Worm (Caenorhabditis elegans): ENCODE results near the gene pals-29.
"Not testable (repeated sequence)": the region's sequence is repeated elsewhere in the genome, so short reads cannot be mapped to it uniquely, and the experiment has no call there.

Gene pals-29

DNA sequence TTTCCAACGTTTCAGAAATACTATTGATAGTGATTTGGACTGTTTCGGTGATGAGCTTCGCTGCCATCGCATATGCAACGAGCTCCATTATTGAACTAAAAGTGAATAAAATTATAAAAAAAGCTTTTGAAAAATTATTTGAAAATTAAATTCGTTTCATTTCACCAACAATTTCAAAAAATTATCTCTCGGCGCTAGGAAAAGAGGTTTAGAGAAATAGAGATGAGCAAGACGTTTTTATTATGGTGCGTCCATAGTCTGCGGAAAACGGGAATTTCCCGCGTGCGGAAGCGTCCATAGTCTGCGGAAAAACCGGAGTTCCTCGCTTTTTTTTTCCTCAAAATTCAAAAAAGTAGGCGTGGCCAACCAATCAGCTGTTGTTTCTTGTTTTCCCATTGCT, 9.5 kb upstream of the pals-29 start, which contains the start of gene pals-30:
TSS of gene pals-30 (minus strand) at position 101 of the 400 bp plus-strand sequence.
- not testable (repeated sequence) for TF ChIP-seq ceh-36 (tag; optimal IDR thresholded peaks at IDR 0.05); ama-1 (optimal IDR thresholded peaks at IDR 0.05); sea-1 (GFP tag; conservative IDR thresholded peaks at IDR 0.05)

DNA sequence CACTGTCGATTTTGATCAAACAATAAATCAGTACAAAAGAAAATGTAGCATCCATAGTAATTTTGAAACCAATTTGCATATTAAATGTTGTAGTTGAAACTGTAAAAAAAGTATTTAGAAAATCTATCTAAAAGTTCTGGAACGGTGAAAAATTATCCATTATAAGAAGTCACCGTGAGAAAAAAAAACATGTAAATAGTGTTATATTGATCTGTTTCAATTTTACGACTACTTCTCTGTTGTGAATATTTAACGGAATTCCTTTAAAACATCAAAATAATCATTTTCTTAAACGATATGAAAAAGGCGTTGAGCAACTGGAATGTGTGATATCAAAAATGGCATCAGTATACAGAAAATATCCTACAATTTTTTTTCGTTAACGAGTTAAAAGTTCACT, 6.9 kb upstream of the pals-29 start, which contains the start of gene T27E7.9:
TSS of gene T27E7.9 (minus strand) at position 101 of the 400 bp plus-strand sequence.
- TF ChIP-seq F13C5.2 (tag; optimal IDR thresholded peaks at IDR 0.05), result no peak
- no peak for TF ChIP-seq ama-1 (optimal IDR thresholded peaks at IDR 0.05)
- no peak for TF ChIP-seq ets-7 (tag; optimal IDR thresholded peaks at IDR 0.05)
- TF ChIP-seq scrt-1 (GFP tag; IDR thresholded peaks at IDR 0.05), result no peak
- TF ChIP-seq pes-1 (GFP tag; IDR thresholded peaks at IDR 0.05), result no peak
- TF ChIP-seq tra-4 (tag; optimal IDR thresholded peaks at IDR 0.05), result no peak
- TF ChIP-seq hmbx-1 (tag; optimal IDR thresholded peaks at IDR 0.05), result no peak
- no peak for TF ChIP-seq ceh-36 (tag; optimal IDR thresholded peaks at IDR 0.05)
- no peak for TF ChIP-seq ceh-13 (GFP tag; optimal IDR thresholded peaks at IDR 0.05)
- TF ChIP-seq sea-1 (GFP tag; conservative IDR thresholded peaks at IDR 0.05), result no peak
- TF ChIP-seq flt-1 (GFP tag; IDR thresholded peaks at IDR 0.05), result no peak
- TF ChIP-seq tbx-11 (GFP tag; IDR thresholded peaks at IDR 0.05), result no peak
- TF ChIP-seq aly-1 (tag; optimal IDR thresholded peaks at IDR 0.05), result no peak
- no peak for TF ChIP-seq tbx-37 (GFP tag; conservative IDR thresholded peaks at IDR 0.05)
- no peak for TF ChIP-seq hnd-1 (tag; optimal IDR thresholded peaks at IDR 0.05)
- no peak for TF ChIP-seq hmg-4 (GFP tag; optimal IDR thresholded peaks at IDR 0.05)
- no peak for TF ChIP-seq B0310.2 (tag; optimal IDR thresholded peaks at IDR 0.05)

DNA sequence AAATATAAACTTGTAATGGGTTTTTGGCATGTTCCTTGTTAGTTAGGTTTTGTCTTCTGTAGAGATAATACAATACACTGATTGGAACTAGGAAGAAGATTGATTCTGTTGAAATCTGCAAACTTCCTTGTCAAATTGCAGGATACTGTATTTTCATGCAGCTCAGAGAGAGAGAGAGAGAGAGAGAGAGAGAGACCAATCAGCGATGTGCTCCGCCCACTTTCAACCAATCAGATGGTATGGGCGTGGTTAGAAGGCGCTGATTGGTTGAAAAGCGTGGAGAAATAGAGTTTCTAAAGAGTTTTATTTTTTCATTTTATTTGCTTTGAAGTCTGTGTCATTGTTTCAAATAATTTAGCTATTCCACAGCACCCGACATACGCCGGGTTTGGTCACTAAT, 4.9 kb upstream of the pals-29 start:
- TF ChIP-seq pes-1 (GFP tag; IDR thresholded peaks at IDR 0.05) (no peak), hmbx-1 (tag; optimal IDR thresholded peaks at IDR 0.05) (no peak), sea-1 (GFP tag; conservative IDR thresholded peaks at IDR 0.05) (no peak), hnd-1 (tag; optimal IDR thresholded peaks at IDR 0.05) (no peak), tbx-37 (GFP tag; conservative IDR thresholded peaks at IDR 0.05) (no peak), F13C5.2 (tag; optimal IDR thresholded peaks at IDR 0.05) (no peak), ceh-36 (tag; optimal IDR thresholded peaks at IDR 0.05) (no peak), tbx-11 (GFP tag; IDR thresholded peaks at IDR 0.05) (no peak), ceh-13 (GFP tag; optimal IDR thresholded peaks at IDR 0.05) (no peak), flt-1 (GFP tag; IDR thresholded peaks at IDR 0.05) (no peak), B0310.2 (tag; optimal IDR thresholded peaks at IDR 0.05) (no peak), scrt-1 (GFP tag; IDR thresholded peaks at IDR 0.05) (no peak), ama-1 (optimal IDR thresholded peaks at IDR 0.05) (no peak), aly-1 (tag; optimal IDR thresholded peaks at IDR 0.05) (no peak), ets-7 (tag; optimal IDR thresholded peaks at IDR 0.05) (no peak), hmg-4 (GFP tag; optimal IDR thresholded peaks at IDR 0.05) (no peak), tra-4 (tag; optimal IDR thresholded peaks at IDR 0.05) (no peak)

DNA sequence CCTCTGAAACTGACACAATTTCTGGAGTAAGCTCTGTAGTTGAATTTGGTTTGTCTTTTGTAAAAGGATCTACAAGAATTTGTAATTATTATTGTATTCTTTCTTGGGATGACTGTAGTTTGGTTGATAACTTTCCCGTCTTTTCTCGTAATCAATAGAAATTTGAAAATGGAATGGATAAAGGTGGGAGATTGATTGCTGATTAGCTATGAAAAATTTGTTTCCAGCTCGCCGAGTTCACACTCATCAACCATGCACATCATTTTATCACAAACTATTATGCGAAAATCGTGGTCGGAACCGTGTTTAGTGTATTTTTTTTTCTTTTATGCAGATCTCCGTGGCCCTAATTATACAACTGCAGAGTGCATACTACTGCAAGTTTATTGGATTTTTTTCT, 5.5 kb downstream of the pals-29 start, which contains the start of gene T27E7.5:
TSS of gene T27E7.5 (plus strand) at position 253 of the 400 bp plus-strand sequence.
- TF ChIP-seq hnd-1 (tag; optimal IDR thresholded peaks at IDR 0.05), result no peak
- no peak for TF ChIP-seq tbx-11 (GFP tag; IDR thresholded peaks at IDR 0.05)
- no peak for TF ChIP-seq hmg-4 (GFP tag; optimal IDR thresholded peaks at IDR 0.05)

DNA sequence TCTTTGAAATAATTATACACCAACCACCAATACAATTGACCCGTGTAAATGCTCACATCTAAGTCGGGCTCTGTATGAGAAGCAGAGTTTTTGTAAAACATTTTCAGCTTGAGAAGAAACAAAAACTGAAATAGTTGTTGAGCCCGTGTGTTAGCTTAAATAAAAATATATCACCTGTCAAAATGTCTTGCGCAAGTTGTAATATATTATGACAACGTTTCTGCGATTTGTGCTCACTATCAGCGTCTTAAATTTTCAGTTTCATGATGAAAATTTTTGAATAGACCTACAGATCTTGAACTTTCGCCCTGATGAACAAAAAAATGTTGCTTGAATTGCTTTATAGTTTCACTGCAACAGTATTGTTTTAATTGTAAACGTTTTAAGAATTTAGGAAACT, 7.5 kb downstream of the pals-29 start, which contains the start of gene T27E7.4:
TSS of gene T27E7.4 (minus strand) at position 101 of the 400 bp plus-strand sequence.
- TF ChIP-seq pes-1 (GFP tag; IDR thresholded peaks at IDR 0.05), result no peak
- no peak for TF ChIP-seq aly-1 (tag; optimal IDR thresholded peaks at IDR 0.05)
- TF ChIP-seq hmbx-1 (tag; optimal IDR thresholded peaks at IDR 0.05), result no peak
- TF ChIP-seq ama-1 (optimal IDR thresholded peaks at IDR 0.05), result no peak
- no peak for TF ChIP-seq B0310.2 (tag; optimal IDR thresholded peaks at IDR 0.05)
- no peak for TF ChIP-seq ceh-13 (GFP tag; optimal IDR thresholded peaks at IDR 0.05)
- no peak for TF ChIP-seq F13C5.2 (tag; optimal IDR thresholded peaks at IDR 0.05)
- TF ChIP-seq ets-7 (tag; optimal IDR thresholded peaks at IDR 0.05), result no peak

DNA sequence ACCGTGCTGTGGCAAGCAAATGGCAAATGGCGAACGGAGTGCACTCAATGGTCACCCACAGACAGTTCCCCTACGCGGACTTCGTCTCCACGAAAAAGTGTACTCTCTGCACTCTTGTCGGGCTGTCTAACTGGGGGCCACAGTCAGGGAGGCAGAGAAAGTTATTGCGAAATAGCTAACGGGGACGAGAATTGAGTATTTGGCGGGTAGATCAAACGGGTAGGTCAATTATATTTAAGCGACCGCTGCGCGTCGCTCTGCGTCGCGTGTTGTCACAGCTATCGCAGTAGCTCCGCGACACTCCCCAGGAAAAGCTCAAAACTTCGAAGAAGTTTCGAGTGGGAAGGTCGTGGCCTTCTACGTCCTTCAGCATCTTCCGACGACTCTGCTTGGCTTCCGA, 10.1 kb downstream of the pals-29 start:
- no peak for TF ChIP-seq ets-7 (tag; optimal IDR thresholded peaks at IDR 0.05)
- no peak for TF ChIP-seq aly-1 (tag; optimal IDR thresholded peaks at IDR 0.05)
- TF ChIP-seq hmg-4 (GFP tag; optimal IDR thresholded peaks at IDR 0.05), result no peak
- no peak for TF ChIP-seq scrt-1 (GFP tag; IDR thresholded peaks at IDR 0.05)
- no peak for TF ChIP-seq F13C5.2 (tag; optimal IDR thresholded peaks at IDR 0.05)
- TF ChIP-seq ceh-13 (GFP tag; optimal IDR thresholded peaks at IDR 0.05), result no peak
- no peak for TF ChIP-seq hnd-1 (tag; optimal IDR thresholded peaks at IDR 0.05)
- TF ChIP-seq ama-1 (optimal IDR thresholded peaks at IDR 0.05), result no peak
- TF ChIP-seq sea-1 (GFP tag; conservative IDR thresholded peaks at IDR 0.05), result no peak
- no peak for TF ChIP-seq B0310.2 (tag; optimal IDR thresholded peaks at IDR 0.05)
- TF ChIP-seq flt-1 (GFP tag; IDR thresholded peaks at IDR 0.05), result no peak
- no peak for TF ChIP-seq tbx-37 (GFP tag; conservative IDR thresholded peaks at IDR 0.05)
- no peak for TF ChIP-seq tbx-11 (GFP tag; IDR thresholded peaks at IDR 0.05)
- no peak for TF ChIP-seq tra-4 (tag; optimal IDR thresholded peaks at IDR 0.05)
- TF ChIP-seq ceh-36 (tag; optimal IDR thresholded peaks at IDR 0.05), result no peak
- TF ChIP-seq hmbx-1 (tag; optimal IDR thresholded peaks at IDR 0.05), result no peak
- TF ChIP-seq pes-1 (GFP tag; IDR thresholded peaks at IDR 0.05), result no peak

DNA sequence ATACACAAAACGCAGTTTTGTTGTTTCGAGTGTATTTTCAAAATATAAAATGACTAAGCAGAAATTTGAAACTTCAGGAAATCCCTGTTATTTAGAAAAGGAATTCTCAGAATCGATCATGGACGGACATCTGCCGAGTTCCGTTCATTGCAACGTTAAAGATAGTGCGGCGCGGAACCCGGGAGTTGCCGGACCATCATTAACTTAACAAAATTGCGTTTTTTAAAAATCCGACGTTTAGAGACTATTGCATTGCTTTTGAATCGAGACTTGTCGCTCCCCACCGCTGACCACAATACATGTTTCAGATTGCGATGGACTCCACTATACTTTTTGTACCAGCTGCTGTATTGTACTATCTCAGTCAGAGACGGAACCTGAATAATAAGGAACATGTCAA, 12.4 kb downstream of the pals-29 start:
- no peak for TF ChIP-seq ceh-13 (GFP tag; optimal IDR thresholded peaks at IDR 0.05)
- no peak for TF ChIP-seq hnd-1 (tag; optimal IDR thresholded peaks at IDR 0.05)
- no peak for TF ChIP-seq hmbx-1 (tag; optimal IDR thresholded peaks at IDR 0.05)
- no peak for TF ChIP-seq ets-7 (tag; optimal IDR thresholded peaks at IDR 0.05)

DNA sequence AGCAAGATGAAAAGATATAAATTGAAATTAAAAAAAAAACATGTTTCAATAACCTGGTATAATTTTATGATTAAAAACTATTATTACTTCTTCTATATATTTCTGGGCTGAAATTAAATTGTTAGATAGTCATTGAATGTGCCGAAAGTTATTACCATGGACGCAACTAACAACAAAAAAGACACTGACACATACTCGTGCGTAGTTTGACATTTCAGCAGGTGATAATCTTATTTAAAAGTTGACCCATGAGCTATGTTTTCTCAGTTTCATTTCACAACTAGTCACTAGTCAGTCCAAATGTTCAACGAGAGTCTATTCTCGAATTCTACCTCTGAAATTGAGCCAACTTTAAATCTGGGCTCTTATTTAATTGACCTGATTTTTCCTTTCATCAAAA, 13.7 kb downstream of the pals-29 start, which contains the start of gene T27E7.3:
TSS of gene T27E7.3 (plus strand) at position 301 of the 400 bp plus-strand sequence.
- TF ChIP-seq hmg-4 (GFP tag; optimal IDR thresholded peaks at IDR 0.05) (no peak), pes-1 (GFP tag; IDR thresholded peaks at IDR 0.05) (no peak), scrt-1 (GFP tag; IDR thresholded peaks at IDR 0.05) (no peak), ama-1 (optimal IDR thresholded peaks at IDR 0.05) (no peak), ceh-13 (GFP tag; optimal IDR thresholded peaks at IDR 0.05) (no peak)
